Fruit fly (Drosophila melanogaster) whole organism: ENCODE results near the gene CG5191.

Source experiments
- EcR ChIP-seq, 2 experiments: fragments of >200 bp; optimal IDR thresholded peaks; 2 replicates each; lab custom pipeline; 2017; ENCODE audit warnings: missing biosample characterization in 2 of 2, missing genetic modification characterization in 2 of 2, missing genetic modification reagents in 2 of 2
- pan ChIP-seq: fragments of >200 bp; optimal IDR thresholded peaks from 2 replicates; lab custom pipeline; 2017
- psq ChIP-seq: fragments of >200 bp; optimal IDR thresholded peaks from 2 replicates; lab custom pipeline; 2017

DNA sequence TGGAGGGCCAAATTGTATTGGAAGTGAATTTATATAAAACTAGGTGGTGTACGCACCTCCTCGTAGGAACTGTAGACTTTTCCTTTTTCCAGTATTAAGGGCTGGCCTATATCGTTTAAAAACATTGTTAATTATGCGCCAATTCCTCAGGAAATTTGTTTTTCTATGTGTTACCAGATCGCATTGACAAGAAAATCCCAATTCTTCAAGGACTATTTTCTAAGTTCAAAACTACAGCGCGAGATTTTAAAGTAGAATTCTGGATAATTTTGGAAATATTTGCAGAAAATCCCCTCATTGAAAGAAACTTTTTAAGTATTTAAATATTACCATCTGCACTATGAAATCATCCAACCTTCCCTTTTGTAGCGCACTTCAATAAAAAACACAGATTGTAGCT is 20.7 kb downstream of the CG5191 start, which contains the start of gene CG34008:
- no peak for TF ChIP-seq EcR (GFP tag; optimal IDR thresholded peaks at IDR 0.05; lab: Kevin White, UChicago)
- no peak for TF ChIP-seq pan (lab: Kevin White, UChicago)
- TF ChIP-seq psq (lab: Kevin White, UChicago): no peak
